Worm (Caenorhabditis elegans) whole organism, L1 larva: ENCODE data around the gene let-23.

Source experiments
- ceh-82 ChIP-seq, 3 experiments: fragments of 150-350 bp in 1 of 3; sonication (generic microtip) in 2 of 3; optimal IDR thresholded peaks; 2 replicates each; lab custom pipeline; 2014 to 2017; ENCODE audit warnings: missing biosample characterization in 3 of 3, missing genetic modification characterization in 3 of 3
- egl-13 ChIP-seq: sonication (generic microtip); optimal IDR thresholded peaks from 2 replicates; lab custom pipeline; 2016; ENCODE audit warnings: missing genotype, missing genetic modification reagents, missing genetic modification characterization, missing compliant biosample characterization
- unc-62 ChIP-seq: fragments of 150-350 bp; optimal IDR thresholded peaks from 2 replicates; lab custom pipeline; 2014; ENCODE audit warnings: missing biosample characterization, missing genetic modification reagents, missing genetic modification characterization
- zag-1 ChIP-seq: fragments of 150-350 bp; optimal IDR thresholded peaks from 2 replicates; lab custom pipeline; 2014; ENCODE audit warnings: missing biosample characterization, missing genetic modification characterization

ce11 chrII:9171466-9172187 is 25.7 kb upstream of the let-23 start:
- TF ChIP-seq ceh-82 (tag; optimal IDR thresholded peaks at IDR 0.05; lab: Kevin White, UChicago), result no peak
- no peak for TF ChIP-seq egl-13
- TF ChIP-seq unc-62 (GFP tag; lab: Kevin White, UChicago), result no peak
- TF ChIP-seq zag-1 (tag; lab: Kevin White, UChicago), result no peak
